Worm (Caenorhabditis elegans) whole organism, L4 larva: ENCODE results near the gene srh-297.
"Not testable (repeated sequence)": the region's sequence is repeated elsewhere in the genome, so short reads cannot be mapped to it uniquely, and the experiment has no call there.

Experiments used
- D1046.2 ChIP-seq: fragments of 200-800 bp; sonication (Bioruptor generic); IDR thresholded peaks from 2 replicates; pipeline ENCODE4 v1.3.6; 2022; ENCODE audit warnings: missing genetic modification characterization, missing compliant biosample characterization
- R02D3.7 ChIP-seq: fragments of 150-350 bp; sonication (generic microtip); optimal IDR thresholded peaks from 3 replicates; lab custom pipeline; 2014; ENCODE audit warnings: missing biosample characterization, missing genetic modification characterization
- T26A8.4 ChIP-seq: fragments of 200-800 bp; sonication (Bioruptor generic); IDR thresholded peaks from 2 replicates; pipeline ENCODE4 v1.3.6; 2022; ENCODE audit warnings: missing genetic modification characterization, missing compliant biosample characterization
- Y48G9A.11 ChIP-seq: fragments of 200-800 bp; sonication (Bioruptor generic); IDR thresholded peaks from 2 replicates; pipeline ENCODE4 v1.3.6; 2022; ENCODE audit warnings: missing genetic modification reagents, missing genetic modification characterization, missing compliant biosample characterization
- ZK337.2 ChIP-seq: fragments of 200-800 bp; sonication (Bioruptor generic); IDR thresholded peaks from 2 replicates; pipeline ENCODE4 v1.3.6; 2022; ENCODE audit warnings: missing genetic modification reagents, missing genetic modification characterization, missing compliant biosample characterization
- aha-1 ChIP-seq: fragments of 150-350 bp; peaks from one replicate; lab custom pipeline; 2014; ENCODE audit warnings: missing biosample characterization, missing genetic modification characterization
- ceh-62 ChIP-seq: sonication (generic microtip); optimal IDR thresholded peaks from 2 replicates; lab custom pipeline; 2017; ENCODE audit warnings: missing biosample characterization, missing genetic modification characterization
- ces-1 ChIP-seq: fragments of 150-350 bp; sonication (generic microtip); optimal IDR thresholded peaks from 4 replicates; lab custom pipeline; 2014; ENCODE audit warnings: missing biosample characterization, missing genetic modification reagents, missing genetic modification characterization
- daf-16 ChIP-seq, 3 experiments: sonication (generic microtip); optimal IDR thresholded peaks; 2 replicates each; lab custom pipeline; 2016 to 2017; ENCODE audit warnings: missing genetic modification characterization in 3 of 3, missing genetic modification reagents in 3 of 3, mild to moderate bottlenecking in 2 of 3, missing compliant biosample characterization in 2 of 3, missing biosample characterization in 1 of 3, moderate library complexity in 1 of 3
- egl-27 ChIP-seq: sonication (generic microtip); optimal IDR thresholded peaks from 3 replicates; lab custom pipeline; 2017; ENCODE audit warnings: missing biosample characterization, missing genetic modification reagents, missing genetic modification characterization
- egl-43 ChIP-seq: fragments of 200-800 bp; sonication (Bioruptor generic); IDR thresholded peaks from 2 replicates; pipeline ENCODE4 v1.3.6; 2022; ENCODE audit warnings: missing genetic modification reagents, missing genetic modification characterization, missing compliant biosample characterization
- fkh-10 ChIP-seq: fragments of 150-350 bp; optimal IDR thresholded peaks from 2 replicates; lab custom pipeline; 2014; ENCODE audit warnings: missing biosample characterization, missing genetic modification reagents, missing genetic modification characterization
- fos-1 ChIP-seq: fragments of 150-350 bp; optimal IDR thresholded peaks from 2 replicates; lab custom pipeline; 2014; ENCODE audit warnings: missing biosample characterization, missing genetic modification characterization
- gei-8 ChIP-seq: fragments of 200-800 bp; sonication (Bioruptor generic); optimal IDR thresholded peaks from 2 replicates; lab custom pipeline; 2018; ENCODE audit warnings: mild to moderate bottlenecking, missing genetic modification characterization, missing compliant biosample characterization
- hlh-11 ChIP-seq: fragments of 200-800 bp; sonication (Bioruptor generic); optimal IDR thresholded peaks from 2 replicates; lab custom pipeline; 2018; ENCODE audit warnings: mild to moderate bottlenecking, missing genetic modification characterization, missing compliant biosample characterization
- hlh-30 ChIP-seq: sonication (generic microtip); optimal IDR thresholded peaks from 2 replicates; lab custom pipeline; 2017; ENCODE audit warnings: antibody characterized with exemption, mild to moderate bottlenecking, missing genetic modification characterization, missing compliant biosample characterization; ENCODE audit not compliant: insufficient read depth
- lin-1 ChIP-seq: fragments of 200-800 bp; sonication (Bioruptor generic); IDR thresholded peaks from 2 replicates; pipeline ENCODE4 v1.3.6; 2022; ENCODE audit warnings: missing genetic modification reagents, missing genetic modification characterization, missing compliant biosample characterization
- lin-13 ChIP-seq: fragments of 150-350 bp; optimal IDR thresholded peaks from 2 replicates; lab custom pipeline; 2014; ENCODE audit warnings: missing biosample characterization, missing genetic modification reagents, missing genetic modification characterization
- lsy-2 ChIP-seq, 2 experiments: fragments of 150-350 bp in 1 of 2; sonication (generic microtip) in 1 of 2; optimal IDR thresholded peaks; 2 replicates each; lab custom pipeline; 2014 to 2017; ENCODE audit warnings: missing biosample characterization in 2 of 2, missing genetic modification characterization in 2 of 2
- madf-9 ChIP-seq: fragments of 200-800 bp; sonication (Bioruptor generic); conservative IDR thresholded peaks from 2 replicates; pipeline ENCODE4 v1.3.6; 2022; ENCODE audit warnings: missing genetic modification reagents, missing genetic modification characterization, missing compliant biosample characterization
- mdl-1 ChIP-seq, 2 experiments: fragments of 150-350 bp in 1 of 2; sonication (generic microtip) in 1 of 2; optimal IDR thresholded peaks; 2 replicates each; lab custom pipeline; 2014 to 2017; ENCODE audit warnings: missing biosample characterization in 2 of 2, missing genetic modification characterization in 2 of 2
- mxl-3 ChIP-seq: fragments of 200-800 bp; sonication (Bioruptor generic); optimal IDR thresholded peaks from 2 replicates; lab custom pipeline; 2018; ENCODE audit warnings: mild to moderate bottlenecking, missing genetic modification characterization, missing compliant biosample characterization
- nhr-10 ChIP-seq: fragments of 150-350 bp; optimal IDR thresholded peaks from 2 replicates; lab custom pipeline; 2014; ENCODE audit warnings: missing biosample characterization, missing genetic modification characterization
- nhr-11 ChIP-seq: fragments of 150-350 bp; optimal IDR thresholded peaks from 2 replicates; lab custom pipeline; 2014; ENCODE audit warnings: missing biosample characterization, missing genetic modification characterization
- nhr-237 ChIP-seq: sonication (generic microtip); optimal IDR thresholded peaks from 2 replicates; lab custom pipeline; 2017; ENCODE audit warnings: missing biosample characterization, missing genetic modification characterization
- nhr-41 ChIP-seq: fragments of 200-800 bp; sonication (Bioruptor generic); IDR thresholded peaks from 2 replicates; pipeline ENCODE4 v1.3.6; 2022; ENCODE audit warnings: missing genetic modification reagents, missing genetic modification characterization, missing compliant biosample characterization
- pqm-1 ChIP-seq: sonication (generic microtip); optimal IDR thresholded peaks from 2 replicates; lab custom pipeline; 2017; ENCODE audit warnings: missing biosample characterization, missing genetic modification characterization
- rbr-2 ChIP-seq: sonication (generic microtip); optimal IDR thresholded peaks from 2 replicates; lab custom pipeline; 2016; ENCODE audit warnings: missing genotype, missing genetic modification characterization, missing compliant biosample characterization
- sdz-12 ChIP-seq: fragments of 200-800 bp; sonication (Bioruptor generic); optimal IDR thresholded peaks from 2 replicates; lab custom pipeline; 2018; ENCODE audit warnings: mild to moderate bottlenecking, missing genetic modification characterization, missing compliant biosample characterization
- snpc-1.2 ChIP-seq: fragments of 200-800 bp; sonication (Bioruptor generic); IDR thresholded peaks from 2 replicates; pipeline ENCODE4 v1.3.6; 2022; ENCODE audit warnings: missing genetic modification reagents, missing genetic modification characterization, missing compliant biosample characterization
- tra-1 ChIP-seq: fragments of 200-800 bp; sonication (Bioruptor generic); IDR thresholded peaks from 2 replicates; pipeline ENCODE4 v1.3.6; 2022; ENCODE audit warnings: missing genetic modification reagents, missing genetic modification characterization, missing compliant biosample characterization
- unc-62 ChIP-seq, 3 experiments: fragments of 150-350 bp in 1 of 3; sonication (generic microtip); optimal IDR thresholded peaks in 2 of 3; peaks in 1 of 3; 1 replicate in 1 of 3; 2 replicates in 2 of 3; lab custom pipeline; 2014 to 2017; ENCODE audit warnings: missing biosample characterization in 3 of 3, missing genetic modification characterization in 3 of 3, missing genetic modification reagents in 3 of 3, missing genotype in 1 of 3
- zfp-2 ChIP-seq: sonication (generic microtip); optimal IDR thresholded peaks from 2 replicates; lab custom pipeline; 2016; ENCODE audit warnings: mild to moderate bottlenecking, missing genetic modification characterization, missing compliant biosample characterization
- zfp-3 ChIP-seq: fragments of 200-800 bp; sonication (Bioruptor generic); conservative IDR thresholded peaks from 2 replicates; pipeline ENCODE4 v1.3.6; 2022; ENCODE audit warnings: missing genetic modification reagents, missing genetic modification characterization, missing compliant biosample characterization
- ztf-11 ChIP-seq: fragments of 150-350 bp; optimal IDR thresholded peaks from 2 replicates; lab custom pipeline; 2014; ENCODE audit warnings: missing biosample characterization, missing genetic modification characterization
- ztf-7 ChIP-seq: fragments of 150-350 bp; optimal IDR thresholded peaks from 2 replicates; lab custom pipeline; 2014; ENCODE audit warnings: missing biosample characterization, missing genetic modification characterization

Gene srh-297

ce11 chrII:3222686-3223085 is 7.6 kb downstream of the srh-297 start, which contains the start of gene ZC239.13:
Gene ZC239.13 (minus strand): TSS chrII:3222839.
- TF ChIP-seq zfp-3 (GFP tag; lab: Robert Waterston, UW) (no peak), pqm-1 (tag; lab: Kevin White, UChicago) (peak; percentile 26), hlh-11 (tag; lab: Kevin White, UChicago) (no peak)

DNA sequence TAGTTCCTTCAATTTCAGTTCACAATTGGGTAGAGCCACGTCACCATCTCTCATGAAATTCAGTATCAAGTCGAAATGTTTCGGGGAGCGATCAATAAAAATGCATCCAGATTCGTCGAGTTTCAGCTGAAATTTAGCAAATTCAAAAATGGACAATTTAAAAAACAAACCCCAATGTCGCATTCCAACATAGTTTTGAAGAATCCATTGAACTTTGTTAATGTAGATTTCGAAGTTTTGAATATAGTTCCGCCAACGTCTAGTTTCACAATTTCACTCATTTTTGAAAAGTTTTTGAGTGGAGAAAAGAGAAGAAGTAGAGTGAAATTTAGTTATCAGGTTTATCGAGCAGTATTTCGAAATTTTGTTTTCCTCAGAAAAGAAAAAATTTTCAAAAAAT is 8.6 kb downstream of the srh-297 start, which contains the start of gene ZC239.14:
Gene ZC239.14 (minus strand): TSS at position 305 of the 400 bp plus-strand sequence.
- TF ChIP-seq madf-9 (no peak), ZK337.2 (GFP tag; lab: Robert Waterston, UW) (no peak), lin-13 (no peak), aha-1 (peak; percentile 91)

DNA sequence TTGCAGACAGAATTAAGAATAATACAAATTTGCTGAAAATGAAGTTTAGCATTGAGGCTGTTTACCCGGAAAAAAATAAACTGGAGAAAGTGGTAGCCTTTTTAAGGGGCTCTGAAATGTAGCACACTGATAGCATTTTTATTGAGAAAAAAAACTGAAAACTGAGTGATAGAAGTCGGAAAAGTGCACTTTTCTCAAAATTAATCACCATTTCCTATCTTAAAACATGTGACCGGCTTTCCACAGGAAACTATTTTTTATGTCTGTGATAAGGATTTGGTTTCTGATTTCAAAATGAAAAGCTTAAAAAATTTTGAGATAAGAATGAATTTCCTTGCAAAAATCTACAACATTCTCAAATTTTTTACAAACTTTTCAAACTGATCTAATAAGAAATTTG is 9.6 kb downstream of the srh-297 start, which contains the start of gene ZC239.22:
Gene ZC239.22 (minus strand): TSS at position 101 of the 400 bp plus-strand sequence.
- TF ChIP-seq fos-1 (tag; lab: Kevin White, UChicago), result no peak
- TF ChIP-seq daf-16 (GFP tag; optimal IDR thresholded peaks at IDR 0.05; lab: Kevin White, UChicago), result no peak
- no peak for TF ChIP-seq daf-16 (tag; optimal IDR thresholded peaks at IDR 0.05; lab: Kevin White, UChicago)
- TF ChIP-seq aha-1, result peak; percentile 21

DNA sequence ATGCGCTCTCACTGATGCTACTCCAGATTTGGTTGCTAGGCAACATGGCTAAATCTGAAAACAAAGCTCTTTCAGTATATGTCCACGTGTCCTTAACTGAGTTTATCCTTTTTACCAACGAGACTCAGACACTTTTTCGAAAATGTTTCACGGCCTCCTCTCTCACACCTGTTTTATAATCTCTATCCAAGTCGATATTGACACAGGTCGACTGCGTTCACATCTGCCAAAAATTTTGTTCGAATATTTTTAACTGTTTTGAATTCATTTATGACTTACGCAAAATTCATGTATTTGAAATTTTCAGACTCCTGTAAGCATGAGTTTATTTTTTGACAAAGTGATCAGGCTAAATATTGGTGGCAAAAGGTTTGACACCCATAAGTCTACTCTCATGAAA is 14.6 kb downstream of the srh-297 start, which contains the start of gene ZC239.3:
Gene ZC239.3 (plus strand): TSS at position 301 of the 400 bp plus-strand sequence.
- TF ChIP-seq fkh-10 (GFP tag; lab: Kevin White, UChicago); nhr-237 (tag; lab: Kevin White, UChicago); T26A8.4 (GFP tag; lab: Robert Waterston, UW): not testable (repeated sequence)

- TF ChIP-seq nhr-41 (GFP tag; lab: Robert Waterston, UW), result no peak
Measured at ce11 chrII:3213898-3214297, 16.4 kb downstream of the srh-297 start, which contains the start of gene ZC239.4. Gene ZC239.4 (plus strand): TSS chrII:3214198.

ce11 chrII:3210365-3210764 is 20.0 kb downstream of the srh-297 start, which contains the start of gene ZC239.5:
Gene ZC239.5 (plus strand): TSS chrII:3210665.
- peak in 1 of 2 experiments; percentile 56 for TF ChIP-seq unc-62 (GFP tag; optimal IDR thresholded peaks at IDR 0.05 in 1 of 2; lab: Kevin White, UChicago)
- TF ChIP-seq unc-62 (tag; optimal IDR thresholded peaks at IDR 0.05; lab: Kevin White, UChicago), result no peak
- TF ChIP-seq fkh-10 (GFP tag; lab: Kevin White, UChicago), result no peak
- TF ChIP-seq ztf-7, result no peak
- TF ChIP-seq ces-1 (GFP tag; lab: Kevin White, UChicago), result no peak
- no peak for TF ChIP-seq nhr-11 (tag; lab: Kevin White, UChicago)
- TF ChIP-seq Y48G9A.11, result no peak
- TF ChIP-seq tra-1 (GFP tag; lab: Robert Waterston, UW), result no peak
- no peak for TF ChIP-seq rbr-2
- no peak for TF ChIP-seq lsy-2 (tag; optimal IDR thresholded peaks at IDR 0.05; lab: Kevin White, UChicago)
- 0 out of 2 replicates have a peak, but pooled peaks have one; percentile 12 for TF ChIP-seq D1046.2
- TF ChIP-seq hlh-11 (tag; lab: Kevin White, UChicago), result no peak
- no peak for TF ChIP-seq daf-16 (GFP tag; optimal IDR thresholded peaks at IDR 0.05; lab: Kevin White, UChicago)
- no peak for TF ChIP-seq daf-16 (tag; optimal IDR thresholded peaks at IDR 0.05; lab: Kevin White, UChicago)

- TF ChIP-seq egl-27 (tag; lab: Kevin White, UChicago) (no peak), hlh-30 (tag; lab: Kevin White, UChicago) (peak; percentile 9), pqm-1 (tag; lab: Kevin White, UChicago) (no peak), lin-13 (no peak), sdz-12 (GFP tag; lab: Kevin White, UChicago) (no peak), ces-1 (GFP tag; lab: Kevin White, UChicago) (no peak), Y48G9A.11 (no peak), daf-16 (GFP tag; optimal IDR thresholded peaks at IDR 0.05; lab: Kevin White, UChicago) (peak in 1 of 2 experiments; percentile 68), daf-16 (tag; optimal IDR thresholded peaks at IDR 0.05; lab: Kevin White, UChicago) (no peak), madf-9 (no peak), ZK337.2 (GFP tag; lab: Robert Waterston, UW) (no peak), gei-8 (GFP tag; lab: Kevin White, UChicago) (no peak), R02D3.7 (no peak), ztf-11 (tag; lab: Kevin White, UChicago) (no peak), T26A8.4 (GFP tag; lab: Robert Waterston, UW) (no peak), mxl-3 (no peak), egl-43 (no peak), nhr-10 (tag; lab: Kevin White, UChicago) (no peak), zfp-2 (tag; lab: Kevin White, UChicago) (no peak), ceh-62 (tag; lab: Kevin White, UChicago) (no peak), lin-1 (GFP tag; lab: Robert Waterston, UW) (no peak), rbr-2 (peak; percentile 32), zfp-3 (GFP tag; lab: Robert Waterston, UW) (no peak), snpc-1.2 (no peak), mdl-1 (tag; optimal IDR thresholded peaks at IDR 0.05; lab: Kevin White, UChicago) (no peak)
Measured at ce11 chrII:3209251-3209650, 21.1 kb downstream of the srh-297 start, which contains the start of gene ZC239.6. Gene ZC239.6 (plus strand): TSS chrII:3209631.
